Worm (Caenorhabditis elegans): ENCODE measurements around the gene sre-20.
A peak's percentile ranks its signal among the peaks of the same experiment; 100 is the strongest.

DNA sequence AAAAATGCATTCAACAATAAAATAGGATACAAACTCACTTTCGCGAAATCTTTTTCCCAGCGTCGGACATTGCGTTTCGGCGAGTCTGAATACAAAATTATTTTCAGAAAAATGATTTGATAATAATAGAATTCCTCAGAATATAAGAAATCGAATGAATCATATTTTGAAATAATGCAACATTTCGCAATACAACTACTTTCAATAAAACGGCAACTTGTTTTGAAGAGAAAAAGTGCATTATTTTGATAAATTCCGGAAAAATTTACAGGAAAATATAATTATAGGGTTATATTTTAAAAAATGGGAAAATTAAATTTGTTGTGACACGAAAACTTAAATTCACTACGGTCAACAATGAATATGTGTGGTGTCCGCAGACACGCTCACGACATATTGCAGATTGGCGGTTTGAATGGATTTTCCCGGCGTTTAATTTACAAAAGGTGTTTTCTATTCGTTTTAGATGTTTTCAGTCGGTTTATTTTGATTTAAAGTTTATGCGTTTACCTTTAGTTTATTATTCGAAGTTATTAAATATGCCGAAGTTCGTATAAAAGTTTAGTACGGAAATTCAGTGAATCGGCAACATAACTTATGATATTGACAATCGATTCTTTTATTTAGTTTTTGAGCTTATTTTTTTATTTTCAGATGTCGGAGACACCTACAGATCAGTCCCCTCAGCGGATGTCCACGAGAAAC, 21.3 kb downstream of the sre-20 start, which contains the start of the genes abcf-1 and scc-3:
- TF ChIP-seq gmeb-1 (tag; optimal IDR thresholded peaks at IDR 0.05) = no peak
- TF ChIP-seq ztf-11 (tag; optimal IDR thresholded peaks at IDR 0.05) = no peak
- no peak for TF ChIP-seq nhr-21 (tag; optimal IDR thresholded peaks at IDR 0.05)
- TF ChIP-seq sem-4 (tag; optimal IDR thresholded peaks at IDR 0.05) = no peak
- TF ChIP-seq mab-5 (tag; optimal IDR thresholded peaks at IDR 0.05) = no peak
- no peak for TF ChIP-seq fos-1 (tag; optimal IDR thresholded peaks at IDR 0.05)
- no peak for TF ChIP-seq zag-1 (tag; optimal IDR thresholded peaks at IDR 0.05)
- TF ChIP-seq alr-1 (tag; optimal IDR thresholded peaks at IDR 0.05) = no peak
- no peak for TF ChIP-seq aly-2 (tag; optimal IDR thresholded peaks at IDR 0.05)
- no peak for TF ChIP-seq ama-1 (optimal IDR thresholded peaks at IDR 0.05)
- no peak for TF ChIP-seq nhr-237 (tag; optimal IDR thresholded peaks at IDR 0.05)
- peak; percentile 35 for TF ChIP-seq crh-2 (tag; optimal IDR thresholded peaks at IDR 0.05)
- no peak for TF ChIP-seq lin-13 (GFP tag; optimal IDR thresholded peaks at IDR 0.05)
- no peak for TF ChIP-seq ceh-82 (tag; optimal IDR thresholded peaks at IDR 0.05)

Measured in whole organism, L2 larva.